Worm (Caenorhabditis elegans): ENCODE data around the gene kreg-1.
A peak's percentile ranks its signal among the peaks of the same experiment; 100 is the strongest.

DNA sequence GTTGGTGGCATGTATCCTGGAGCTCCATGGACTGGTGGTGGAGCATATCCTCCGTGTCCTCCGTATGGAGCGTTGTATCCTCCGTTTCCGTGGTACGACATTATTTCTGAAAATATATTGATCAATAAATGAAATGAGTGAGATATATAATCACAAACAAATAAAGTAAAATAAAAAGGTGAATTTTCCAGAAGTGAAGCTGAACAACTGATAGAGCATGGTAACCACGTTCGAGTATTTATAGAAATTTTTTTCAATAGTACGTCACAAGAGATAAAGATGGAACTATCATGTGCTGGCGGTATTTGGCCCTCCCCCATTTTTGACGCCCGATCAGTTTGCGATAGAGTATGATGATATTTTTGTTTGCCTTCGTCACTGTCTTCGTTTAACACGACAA, 7.3 kb downstream of the kreg-1 start, which contains the start of gene F53A9.7:
- TF ChIP-seq lin-39 (tag; optimal IDR thresholded peaks at IDR 0.05) (no peak), pha-4 (tag; optimal IDR thresholded peaks at IDR 0.05) (peak; percentile 16), nhr-25 (tag; optimal IDR thresholded peaks at IDR 0.05) (no peak), daf-12 (tag; optimal IDR thresholded peaks at IDR 0.05) (no peak), nhr-237 (tag; optimal IDR thresholded peaks at IDR 0.05) (no peak)

Measured in whole organism, L3 larva.